Fruit fly (Drosophila melanogaster) whole organism, embryonic: ENCODE data around the gene CG44271.

Source experiments
- Asciz ChIP-seq: fragments of 200-800 bp; sonication (Bioruptor generic); optimal IDR thresholded peaks from 2 replicates; lab custom pipeline; 2017; ENCODE audit warnings: missing biosample characterization, mild to moderate bottlenecking, missing genetic modification characterization, missing genetic modification reagents
- CG11093 ChIP-seq: fragments of 200-800 bp; sonication (Bioruptor generic); IDR thresholded peaks from 3 replicates; pipeline ENCODE4 v1.3.6; 2022; ENCODE audit warnings: missing biosample characterization, missing genetic modification characterization
- CG12219 ChIP-seq: fragments of 200-800 bp; sonication (Bioruptor generic); optimal IDR thresholded peaks from 3 replicates; lab custom pipeline; 2018; ENCODE audit warnings: missing biosample characterization, mild to moderate bottlenecking, missing genetic modification characterization
- CG12299 ChIP-seq: fragments of 200-800 bp; sonication (Bioruptor generic); optimal IDR thresholded peaks from 2 replicates; lab custom pipeline; 2018; ENCODE audit warnings: missing biosample characterization, mild to moderate bottlenecking, missing genetic modification characterization
- CG12659 ChIP-seq: fragments of 200-800 bp; sonication (Bioruptor generic); optimal IDR thresholded peaks from 3 replicates; lab custom pipeline; 2017; ENCODE audit warnings: mild to moderate bottlenecking, missing biosample characterization, missing genetic modification reagents, missing genetic modification characterization
- CG15073 ChIP-seq: fragments of 200-800 bp; sonication (Bioruptor generic); optimal IDR thresholded peaks from 2 replicates; lab custom pipeline; 2016; ENCODE audit warnings: missing biosample characterization, missing genetic modification characterization
- CG1602 ChIP-seq: fragments of 200-800 bp; sonication (Bioruptor generic); optimal IDR thresholded peaks from 3 replicates; lab custom pipeline; 2016; ENCODE audit warnings: missing biosample characterization, missing genetic modification characterization
- CG16863 ChIP-seq: fragments of 200-800 bp; sonication (Bioruptor generic); optimal IDR thresholded peaks from 3 replicates; lab custom pipeline; 2016; ENCODE audit warnings: missing biosample characterization, missing genetic modification characterization
- CG17612 ChIP-seq: fragments of 200-800 bp; sonication (Bioruptor generic); IDR thresholded peaks from 2 replicates; pipeline ENCODE4 v1.3.6; 2022; ENCODE audit warnings: missing biosample characterization, missing genetic modification characterization
- CG1792 ChIP-seq: fragments of 200-800 bp; sonication (Bioruptor generic); optimal IDR thresholded peaks from 2 replicates; lab custom pipeline; 2016; ENCODE audit warnings: missing biosample characterization, missing genetic modification characterization
- CG1832 ChIP-seq: fragments of 200-800 bp; sonication (Bioruptor generic); optimal IDR thresholded peaks from 2 replicates; lab custom pipeline; 2017; ENCODE audit warnings: missing biosample characterization, mild to moderate bottlenecking, missing genetic modification characterization, inconsistent platforms
- CG2116 ChIP-seq: fragments of 200-800 bp; sonication (Bioruptor generic); optimal IDR thresholded peaks from 3 replicates; lab custom pipeline; 2018; ENCODE audit warnings: missing biosample characterization, mild to moderate bottlenecking, missing genetic modification characterization
- CG2202 ChIP-seq: fragments of 200-800 bp; sonication (Bioruptor generic); optimal IDR thresholded peaks from 2 replicates; lab custom pipeline; 2018; ENCODE audit warnings: missing biosample characterization, mild to moderate bottlenecking, missing genetic modification characterization
- CG3065 ChIP-seq: fragments of 200-800 bp; sonication (Bioruptor generic); optimal IDR thresholded peaks from 2 replicates; lab custom pipeline; 2016; ENCODE audit warnings: missing biosample characterization, missing genetic modification characterization
- CG33557 ChIP-seq: fragments of 200-800 bp; sonication (Bioruptor generic); optimal IDR thresholded peaks from 2 replicates; lab custom pipeline; 2019; ENCODE audit warnings: missing biosample characterization, mild to moderate bottlenecking, missing genetic modification characterization, moderate library complexity
- CG8944 ChIP-seq: fragments of 200-800 bp; sonication (Bioruptor generic); optimal IDR thresholded peaks from 3 replicates; lab custom pipeline; 2016; ENCODE audit warnings: missing biosample characterization, missing genetic modification characterization
- Chrac-16 ChIP-seq: fragments of 200-800 bp; sonication (Bioruptor generic); optimal IDR thresholded peaks from 3 replicates; lab custom pipeline; 2016; ENCODE audit warnings: missing biosample characterization, missing genetic modification characterization
- CkIIα-i1 ChIP-seq: fragments of 200-800 bp; sonication (Bioruptor generic); IDR thresholded peaks from 2 replicates; pipeline ENCODE4 v1.3.6; 2022; ENCODE audit warnings: missing biosample characterization, missing genetic modification characterization
- Dref ChIP-seq: fragments of 200-800 bp; sonication (Bioruptor generic); IDR thresholded peaks from 2 replicates; pipeline ENCODE4 v1.3.6; 2022; ENCODE audit warnings: missing biosample characterization, missing genetic modification characterization
- Drgx ChIP-seq: fragments of 200-800 bp; sonication (Bioruptor generic); IDR thresholded peaks from 2 replicates; pipeline ENCODE4 v1.3.6; 2022; ENCODE audit warnings: missing biosample characterization, missing genetic modification characterization
- Hand ChIP-seq: fragments of 200-800 bp; sonication (Bioruptor generic); optimal IDR thresholded peaks from 2 replicates; lab custom pipeline; 2017; ENCODE audit warnings: mild to moderate bottlenecking, missing biosample characterization, missing genetic modification reagents, missing genetic modification characterization
- Lim3 ChIP-seq: fragments of 200-800 bp; sonication (Bioruptor generic); IDR thresholded peaks from 2 replicates; pipeline ENCODE4 v1.3.6; 2022; ENCODE audit warnings: missing biosample characterization, missing genetic modification characterization
- MBD-R2 ChIP-seq: fragments of 200-800 bp; sonication (Bioruptor generic); IDR thresholded peaks from 2 replicates; pipeline ENCODE4 v1.3.6; 2022; ENCODE audit warnings: missing biosample characterization, missing genetic modification characterization
- Oli ChIP-seq: fragments of 200-800 bp; sonication (Bioruptor generic); optimal IDR thresholded peaks from 2 replicates; lab custom pipeline; 2018; ENCODE audit warnings: missing biosample characterization, mild to moderate bottlenecking, missing genetic modification characterization, moderate library complexity
- Opbp ChIP-seq: fragments of 200-800 bp; sonication (Bioruptor generic); IDR thresholded peaks from 3 replicates; pipeline ENCODE4 v1.3.6; 2022; ENCODE audit warnings: missing biosample characterization, missing genetic modification characterization; ENCODE audit not compliant: partially characterized antibody
- Rfx ChIP-seq: fragments of 200-800 bp; sonication (Bioruptor generic); IDR thresholded peaks from 2 replicates; pipeline ENCODE4 v1.3.6; 2022; ENCODE audit warnings: missing biosample characterization, missing genetic modification characterization
- Side ChIP-seq: fragments of 200-800 bp; sonication (Bioruptor generic); optimal IDR thresholded peaks from 2 replicates; lab custom pipeline; 2016; ENCODE audit warnings: missing biosample characterization, missing genetic modification characterization
- bbx ChIP-seq: fragments of 200-800 bp; sonication (Bioruptor generic); IDR thresholded peaks from 2 replicates; pipeline ENCODE4 v1.3.6; 2022; ENCODE audit warnings: missing biosample characterization, missing genetic modification characterization; ENCODE audit not compliant: partially characterized antibody
- btn ChIP-seq: fragments of 200-800 bp; sonication (Bioruptor generic); optimal IDR thresholded peaks from 2 replicates; lab custom pipeline; 2016; ENCODE audit warnings: missing biosample characterization, missing genetic modification characterization
- chif ChIP-seq, 2 experiments: fragments of 200-800 bp; sonication (Bioruptor generic); optimal IDR thresholded peaks; 3 replicates each; lab custom pipeline; 2016; ENCODE audit warnings: missing biosample characterization in 2 of 2, missing genetic modification characterization in 2 of 2
- dimm ChIP-seq: fragments of 200-800 bp; sonication (Bioruptor generic); IDR thresholded peaks from 2 replicates; pipeline ENCODE4 v1.3.6; 2022; ENCODE audit warnings: missing biosample characterization, missing genetic modification characterization
- dmrt99B ChIP-seq: fragments of 200-800 bp; sonication (Bioruptor generic); optimal IDR thresholded peaks from 2 replicates; lab custom pipeline; 2018; ENCODE audit warnings: missing biosample characterization, mild to moderate bottlenecking, missing genetic modification characterization, moderate library complexity
- fd102C ChIP-seq: fragments of 200-800 bp; sonication (Bioruptor generic); optimal IDR thresholded peaks from 2 replicates; lab custom pipeline; 2018; ENCODE audit warnings: missing biosample characterization, mild to moderate bottlenecking, missing genetic modification characterization, moderate library complexity
- gcm2 ChIP-seq: fragments of 200-800 bp; sonication (Bioruptor generic); optimal IDR thresholded peaks from 2 replicates; lab custom pipeline; 2016; ENCODE audit warnings: missing biosample characterization, missing genetic modification characterization
- her ChIP-seq: fragments of 200-800 bp; sonication (Bioruptor generic); optimal IDR thresholded peaks from 2 replicates; lab custom pipeline; 2016; ENCODE audit warnings: missing biosample characterization, missing genetic modification characterization
- insv ChIP-seq, 2 experiments: fragments of 200-800 bp; sonication (Bioruptor generic); optimal IDR thresholded peaks; 3 replicates each; lab custom pipeline; 2016 to 2018; ENCODE audit warnings: missing biosample characterization in 2 of 2, missing genetic modification characterization in 2 of 2
- lbe ChIP-seq: fragments of 200-800 bp; sonication (Bioruptor generic); optimal IDR thresholded peaks from 2 replicates; lab custom pipeline; 2016; ENCODE audit warnings: missing biosample characterization, mild to moderate bottlenecking, missing genetic modification characterization
- mam ChIP-seq: fragments of 200-800 bp; sonication (Bioruptor generic); optimal IDR thresholded peaks from 3 replicates; lab custom pipeline; 2016; ENCODE audit warnings: missing biosample characterization, missing genetic modification characterization
- mirr ChIP-seq: fragments of 200-800 bp; sonication (Bioruptor generic); optimal IDR thresholded peaks from 3 replicates; lab custom pipeline; 2018; ENCODE audit warnings: missing biosample characterization, mild to moderate bottlenecking, missing genetic modification characterization
- odd ChIP-seq: fragments of 200-800 bp; sonication (Bioruptor generic); optimal IDR thresholded peaks from 2 replicates; lab custom pipeline; 2017; ENCODE audit warnings: missing biosample characterization, mild to moderate bottlenecking, missing genetic modification characterization
- otp ChIP-seq: fragments of 200-800 bp; sonication (Bioruptor generic); IDR thresholded peaks from 3 replicates; pipeline ENCODE4, ENCODE4 v1.3.6; 2022; ENCODE audit warnings: missing biosample characterization, missing genetic modification characterization
- pho ChIP-seq: fragments of 200-800 bp; sonication (Bioruptor generic); optimal IDR thresholded peaks from 2 replicates; lab custom pipeline; 2016; ENCODE audit warnings: missing biosample characterization, missing genetic modification characterization
- ranshi ChIP-seq: fragments of 200-800 bp; sonication (Bioruptor generic); IDR thresholded peaks from 2 replicates; pipeline ENCODE4 v1.3.6; 2022; ENCODE audit warnings: missing biosample characterization, missing genetic modification characterization
- scrt ChIP-seq: fragments of 200-800 bp; sonication (Bioruptor generic); optimal IDR thresholded peaks from 2 replicates; lab custom pipeline; 2018; ENCODE audit warnings: missing biosample characterization, mild to moderate bottlenecking, missing genetic modification characterization, moderate library complexity
- sim ChIP-seq: fragments of 200-800 bp; sonication (Bioruptor generic); IDR thresholded peaks from 2 replicates; pipeline ENCODE4 v1.3.6; 2022; ENCODE audit warnings: missing biosample characterization, missing genetic modification characterization
- sqz ChIP-seq: fragments of 200-800 bp; sonication (Bioruptor generic); optimal IDR thresholded peaks from 3 replicates; lab custom pipeline; 2018; ENCODE audit warnings: missing biosample characterization, mild to moderate bottlenecking, missing genetic modification characterization
- tio ChIP-seq: fragments of 200-800 bp; sonication (Bioruptor generic); optimal IDR thresholded peaks from 2 replicates; lab custom pipeline; 2017; ENCODE audit warnings: missing biosample characterization, missing genetic modification characterization, inconsistent platforms
- trem ChIP-seq: fragments of 200-800 bp; optimal IDR thresholded peaks from 3 replicates; lab custom pipeline; 2019; ENCODE audit warnings: missing biosample characterization, mild to moderate bottlenecking, missing genetic modification characterization, moderate library complexity

CG44271 gene

dm6 chr2L:6787029-6787972 is 39.6 kb upstream of the CG44271 start (continued):
- TF ChIP-seq trem (peak; percentile 86), CG33557 (GFP tag; lab: Kevin White, UChicago) (peak; percentile 87), CG15073 (peak; percentile 61), Rfx (GFP tag; lab: Robert Waterston, UW) (peak; percentile 91), lbe (GFP tag; lab: Kevin White, UChicago) (peak; percentile 82), CG12219 (peak; percentile 91), CG2116 (peak; percentile 72), MBD-R2 (GFP tag; lab: Robert Waterston, UW) (peak; percentile 39; the same call in 1 of the 2 replicates), CG2202 (tag; lab: Kevin White, UChicago) (peak; percentile 86), ranshi (GFP tag; lab: Robert Waterston, UW) (peak; percentile 83), mirr (GFP tag; lab: Kevin White, UChicago) (peak; percentile 68), Dref (GFP tag; lab: Robert Waterston, UW) (no peak), CG17612 (GFP tag; lab: Robert Waterston, UW) (peak; percentile 77), Drgx (GFP tag; lab: Robert Waterston, UW) (peak; percentile 87), CG12299 (tag; lab: Kevin White, UChicago) (peak; percentile 91), CG1602 (GFP tag; lab: Kevin White, UChicago) (peak; percentile 94), btn (GFP tag; lab: Kevin White, UChicago) (peak; percentile 87), mam (GFP tag; lab: Kevin White, UChicago) (peak; percentile 96), chif (GFP tag; optimal IDR thresholded peaks at IDR 0.05; lab: Kevin White, UChicago) (peak; percentile 92 to 96), tio (GFP tag; lab: Kevin White, UChicago) (peak; percentile 98), CG12659 (GFP tag; lab: Kevin White, UChicago) (peak; percentile 98), CG8944 (peak; percentile 96), CG1792 (peak; percentile 95), Oli (tag; lab: Kevin White, UChicago) (peak; percentile 97), Side (GFP tag; lab: Kevin White, UChicago) (peak; percentile 96), insv (GFP tag; optimal IDR thresholded peaks at IDR 0.05; lab: Kevin White, UChicago) (peak; percentile 49 to 72), CG16863 (GFP tag; lab: Kevin White, UChicago) (peak; percentile 97), dimm (GFP tag; lab: Robert Waterston, UW) (peak; percentile 65; the same call in 1 of the 2 replicates), Asciz (GFP tag; lab: Kevin White, UChicago) (peak; percentile 88), otp (GFP tag; lab: Robert Waterston, UW) (peak; percentile 42; the same call in 2 of the 3 replicates), Opbp (0 out of 3 replicates have a peak, but pooled peaks have one; percentile 44), CG11093 (GFP tag; lab: Robert Waterston, UW) (peak; percentile 81), odd (GFP tag; lab: Kevin White, UChicago) (peak; percentile 96), pho (GFP tag; lab: Kevin White, UChicago) (peak; percentile 97), fd102C (GFP tag; lab: Kevin White, UChicago) (no peak), scrt (peak; percentile 93), Chrac-16 (GFP tag; lab: Kevin White, UChicago) (peak; percentile 94), CG3065 (GFP tag; lab: Kevin White, UChicago) (peak; percentile 69), dmrt99B (tag; lab: Kevin White, UChicago) (peak; percentile 97), her (peak; percentile 94), CG1832 (GFP tag; lab: Kevin White, UChicago) (no peak), sim (GFP tag; lab: Robert Waterston, UW) (peak; percentile 68), bbx (GFP tag; lab: Robert Waterston, UW) (no peak), gcm2 (peak; percentile 83), CkIIα-i1 (0 out of 2 replicates have a peak, but pooled peaks have one; percentile 14), Hand (GFP tag; lab: Kevin White, UChicago) (peak; percentile 92), sqz (peak; percentile 88), Lim3 (GFP tag; lab: Robert Waterston, UW) (peak; percentile 69; the same call in 1 of the 2 replicates)
